Worm (Caenorhabditis elegans) whole organism, young adult: Measurements from ENCODE around the gene D1053.3.

Experiments
- F10E7.11 ChIP-seq: sonication (generic microtip); optimal IDR thresholded peaks from 2 replicates; lab custom pipeline; 2017; ENCODE audit warnings: mild to moderate bottlenecking, missing genetic modification characterization, moderate library complexity, missing compliant biosample characterization
- F33H1.4 ChIP-seq: fragments of 200-800 bp; sonication (Bioruptor generic); IDR thresholded peaks from 2 replicates; pipeline ENCODE4 v1.3.6; 2022; ENCODE audit warnings: missing genetic modification reagents, missing genetic modification characterization, missing compliant biosample characterization
- F57A8.1 ChIP-seq: fragments of 200-800 bp; sonication (Bioruptor generic); optimal IDR thresholded peaks from 2 replicates; lab custom pipeline; 2018; ENCODE audit warnings: mild to moderate bottlenecking, missing genetic modification characterization, moderate library complexity, missing compliant biosample characterization
- ama-1 ChIP-seq, 3 experiments: fragments of 150-350 bp in 1 of 3; sonication (generic microtip) in 2 of 3; optimal IDR thresholded peaks; 2 replicates each; lab custom pipeline; 2014 to 2018; ENCODE audit warnings: missing biosample characterization in 2 of 3, missing genetic modification characterization in 2 of 3, missing genetic modification reagents in 2 of 3
- athp-1 ChIP-seq: sonication (generic microtip); optimal IDR thresholded peaks from 2 replicates; lab custom pipeline; 2017; ENCODE audit warnings: mild to moderate bottlenecking, missing genetic modification characterization, missing compliant biosample characterization
- ccch-3 ChIP-seq: fragments of 200-800 bp; sonication (Bioruptor generic); optimal IDR thresholded peaks from 2 replicates; lab custom pipeline; 2018; ENCODE audit warnings: mild to moderate bottlenecking, missing genetic modification characterization, missing compliant biosample characterization
- ceh-100 ChIP-seq: fragments of 200-800 bp; sonication (Bioruptor generic); IDR thresholded peaks from 2 replicates; pipeline ENCODE4 v1.3.6; 2022; ENCODE audit warnings: missing genetic modification reagents, missing genetic modification characterization, missing compliant biosample characterization
- dpl-1 ChIP-seq: fragments of 150-350 bp; optimal IDR thresholded peaks from 2 replicates; lab custom pipeline; 2014; ENCODE audit warnings: missing biosample characterization, missing genetic modification reagents, missing genetic modification characterization
- ets-4 ChIP-seq: fragments of 200-800 bp; sonication (Bioruptor generic); optimal IDR thresholded peaks from 2 replicates; lab custom pipeline; 2018; ENCODE audit warnings: mild to moderate bottlenecking, missing genetic modification characterization, missing compliant biosample characterization
- hsf-1 ChIP-seq: fragments of 200-800 bp; sonication (Bioruptor generic); IDR thresholded peaks from 2 replicates; pipeline ENCODE4 v1.3.6; 2022; ENCODE audit warnings: missing genetic modification reagents, missing genetic modification characterization, missing compliant biosample characterization
- lin-54 ChIP-seq: fragments of 200-800 bp; sonication (Bioruptor generic); optimal IDR thresholded peaks from 2 replicates; lab custom pipeline; 2018; ENCODE audit warnings: mild to moderate bottlenecking, missing genetic modification characterization, missing compliant biosample characterization
- snpc-1.1 ChIP-seq: sonication (generic microtip); optimal IDR thresholded peaks from 2 replicates; lab custom pipeline; 2017; ENCODE audit warnings: missing genetic modification characterization, mild to moderate bottlenecking, missing compliant biosample characterization, antibody characterized with exemption, moderate library complexity, missing genotype, missing genetic modification reagents; ENCODE audit not compliant: insufficient read depth
- unc-130 ChIP-seq: sonication (generic microtip); optimal IDR thresholded peaks from 2 replicates; lab custom pipeline; 2016; ENCODE audit warnings: missing genetic modification reagents, missing genetic modification characterization, missing compliant biosample characterization
- zim-3 ChIP-seq: sonication (generic microtip); optimal IDR thresholded peaks from 2 replicates; lab custom pipeline; 2017; ENCODE audit warnings: mild to moderate bottlenecking, missing genetic modification characterization, moderate library complexity, missing compliant biosample characterization

DNA sequence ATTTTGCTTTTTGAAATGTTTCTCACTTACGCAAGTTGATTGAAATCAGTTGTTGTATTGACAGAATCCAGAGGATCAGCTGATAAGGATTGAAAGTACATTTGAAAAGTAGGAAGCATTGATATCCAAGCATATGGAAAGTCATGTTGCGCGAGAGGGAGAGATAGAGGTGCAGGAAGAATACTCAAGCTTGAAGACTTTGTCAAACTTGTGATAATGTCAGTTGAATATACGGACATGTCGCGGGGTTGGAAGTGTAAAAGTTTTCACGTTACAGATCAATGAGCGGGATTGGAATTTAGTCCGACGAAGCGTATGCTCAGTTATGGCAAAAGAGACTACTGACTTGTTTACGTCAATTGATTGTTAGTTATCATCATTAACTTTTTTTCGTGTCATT is 32.3 kb upstream of the D1053.3 start, which contains the start of gene ttx-3:
- no peak for TF ChIP-seq ceh-100 (GFP tag; lab: Robert Waterston, UW)
- TF ChIP-seq F57A8.1 (GFP tag; lab: Kevin White, UChicago), result no peak
- no peak for TF ChIP-seq F10E7.11 (tag; lab: Kevin White, UChicago)
- TF ChIP-seq F33H1.4 (GFP tag; lab: Robert Waterston, UW), result no peak
- no peak for TF ChIP-seq ccch-3
- TF ChIP-seq zim-3 (tag; lab: Kevin White, UChicago), result no peak
- no peak for TF ChIP-seq lin-54
- TF ChIP-seq dpl-1 (GFP tag; lab: Kevin White, UChicago), result no peak
- TF ChIP-seq snpc-1.1 (tag; lab: Kevin White, UChicago), result no peak
- TF ChIP-seq ets-4 (GFP tag; lab: Kevin White, UChicago), result no peak
- TF ChIP-seq hsf-1 (GFP tag; lab: Robert Waterston, UW), result no peak
- no peak for TF ChIP-seq athp-1 (tag; lab: Kevin White, UChicago)
- no peak for TF ChIP-seq unc-130 (GFP tag; lab: Kevin White, UChicago)
- TF ChIP-seq ama-1 (optimal IDR thresholded peaks at IDR 0.05; lab: Kevin White, UChicago), result no peak
- TF ChIP-seq ama-1 (GFP tag; optimal IDR thresholded peaks at IDR 0.05; lab: Kevin White, UChicago), result no peak
